Fruit fly (Drosophila melanogaster): ENCODE data around the gene CG11786.

dm6 chr3R:25027281-25028219, 18.6 kb upstream of the CG11786 start:
- TF ChIP-seq Hr78 (GFP tag; optimal IDR thresholded peaks at IDR 0.05) (no peak), CG9705 (GFP tag; optimal IDR thresholded peaks at IDR 0.05) (peak; percentile 2), fru (GFP tag; optimal IDR thresholded peaks at IDR 0.05) (no peak), lola (GFP tag; optimal IDR thresholded peaks at IDR 0.05) (no peak), Myc (optimal IDR thresholded peaks at IDR 0.05) (no peak), Rel (GFP tag; optimal IDR thresholded peaks at IDR 0.05) (no peak), Rel (tag; optimal IDR thresholded peaks at IDR 0.05) (peak; percentile 13), sv (GFP tag; optimal IDR thresholded peaks at IDR 0.05) (no peak)
